Fruit fly (Drosophila melanogaster) whole organism, adult: Measurements from ENCODE around the gene nkd.

Experiments
- CG11617 ChIP-seq: fragments of 200-800 bp; sonication (Bioruptor generic); optimal IDR thresholded peaks from 2 replicates; lab custom pipeline; 2017; ENCODE audit warnings: mild to moderate bottlenecking, missing biosample characterization, missing genetic modification reagents, missing genetic modification characterization
- CG12768 ChIP-seq: fragments of 200-800 bp; sonication (Bioruptor generic); optimal IDR thresholded peaks from 2 replicates; lab custom pipeline; 2017; ENCODE audit warnings: missing biosample characterization, missing genetic modification characterization, mild to moderate bottlenecking, moderate library complexity, missing genetic modification reagents
- CG14711 ChIP-seq: fragments of 200-800 bp; sonication (Bioruptor generic); optimal IDR thresholded peaks from 2 replicates; lab custom pipeline; 2018; ENCODE audit warnings: missing biosample characterization, mild to moderate bottlenecking, missing genetic modification characterization, moderate library complexity
- CG1620 ChIP-seq: fragments of 200-800 bp; sonication (Bioruptor generic); optimal IDR thresholded peaks from 2 replicates; lab custom pipeline; 2016; ENCODE audit warnings: missing biosample characterization, missing genetic modification characterization
- CG33017 ChIP-seq: fragments of 200-800 bp; sonication (Bioruptor generic); optimal IDR thresholded peaks from 2 replicates; lab custom pipeline; 2018; ENCODE audit warnings: missing biosample characterization, mild to moderate bottlenecking, missing genetic modification characterization, moderate library complexity
- CG5204 ChIP-seq: fragments of 200-800 bp; sonication (Bioruptor generic); optimal IDR thresholded peaks from 2 replicates; lab custom pipeline; 2016; ENCODE audit warnings: missing biosample characterization, missing genetic modification characterization
- CG7045 ChIP-seq: fragments of 200-800 bp; sonication (Bioruptor generic); optimal IDR thresholded peaks from 2 replicates; lab custom pipeline; 2017; ENCODE audit warnings: missing biosample characterization, mild to moderate bottlenecking, missing genetic modification characterization
- CG7101 ChIP-seq: fragments of 200-800 bp; sonication (Bioruptor generic); optimal IDR thresholded peaks from 2 replicates; lab custom pipeline; 2018; ENCODE audit warnings: missing biosample characterization, mild to moderate bottlenecking, missing genetic modification characterization, moderate library complexity
- Clk ChIP-seq: fragments of 200-800 bp; sonication (Bioruptor generic); optimal IDR thresholded peaks from 2 replicates; lab custom pipeline; 2017; ENCODE audit warnings: missing biosample characterization, missing genetic modification characterization
- Crg-1 ChIP-seq: fragments of 200-800 bp; sonication (Bioruptor generic); optimal IDR thresholded peaks from 2 replicates; lab custom pipeline; 2016; ENCODE audit warnings: missing biosample characterization, missing genetic modification characterization
- Hr96 ChIP-seq: fragments of 200-800 bp; sonication (Bioruptor generic); optimal IDR thresholded peaks from 2 replicates; lab custom pipeline; 2016; ENCODE audit warnings: missing biosample characterization, missing genetic modification characterization
- Mnt ChIP-seq: fragments of 200-800 bp; sonication (Bioruptor generic); optimal IDR thresholded peaks from 2 replicates; lab custom pipeline; 2016; ENCODE audit warnings: missing biosample characterization, mild to moderate bottlenecking, missing genetic modification characterization
- bab1 ChIP-seq: fragments of 200-800 bp; sonication (Bioruptor generic); optimal IDR thresholded peaks from 3 replicates; lab custom pipeline; 2019; ENCODE audit warnings: missing biosample characterization, mild to moderate bottlenecking, missing genetic modification characterization, moderate library complexity
- cic ChIP-seq: fragments of 200-800 bp; sonication (Bioruptor generic); optimal IDR thresholded peaks from 2 replicates; lab custom pipeline; 2017; ENCODE audit warnings: missing biosample characterization, mild to moderate bottlenecking, missing genetic modification characterization, moderate library complexity
- cnc ChIP-seq, 2 experiments: fragments of >200 bp; optimal IDR thresholded peaks; 2 replicates each; lab custom pipeline; 2017
- kay ChIP-seq: fragments of 200-800 bp; sonication (Bioruptor generic); peaks from one replicate; lab custom pipeline; 2016; ENCODE audit warnings: missing biosample characterization, missing genetic modification characterization, borderline replicate concordance
- ovo ChIP-seq: fragments of 200-800 bp; sonication (Bioruptor generic); optimal IDR thresholded peaks from 2 replicates; lab custom pipeline; 2016; ENCODE audit warnings: missing biosample characterization, missing genetic modification characterization
- pad ChIP-seq: fragments of 200-800 bp; sonication (Bioruptor generic); optimal IDR thresholded peaks from 3 replicates; lab custom pipeline; 2017; ENCODE audit warnings: missing biosample characterization, missing genetic modification characterization, mild to moderate bottlenecking, moderate library complexity, missing genetic modification reagents
- tj ChIP-seq: fragments of 200-800 bp; sonication (Bioruptor generic); optimal IDR thresholded peaks from 3 replicates; lab custom pipeline; 2017; ENCODE audit warnings: missing biosample characterization, mild to moderate bottlenecking, missing genetic modification characterization, moderate library complexity
- toe ChIP-seq: fragments of 200-800 bp; sonication (Bioruptor generic); optimal IDR thresholded peaks from 2 replicates; lab custom pipeline; 2016; ENCODE audit warnings: missing biosample characterization, missing genetic modification characterization

Gene nkd

DNA sequence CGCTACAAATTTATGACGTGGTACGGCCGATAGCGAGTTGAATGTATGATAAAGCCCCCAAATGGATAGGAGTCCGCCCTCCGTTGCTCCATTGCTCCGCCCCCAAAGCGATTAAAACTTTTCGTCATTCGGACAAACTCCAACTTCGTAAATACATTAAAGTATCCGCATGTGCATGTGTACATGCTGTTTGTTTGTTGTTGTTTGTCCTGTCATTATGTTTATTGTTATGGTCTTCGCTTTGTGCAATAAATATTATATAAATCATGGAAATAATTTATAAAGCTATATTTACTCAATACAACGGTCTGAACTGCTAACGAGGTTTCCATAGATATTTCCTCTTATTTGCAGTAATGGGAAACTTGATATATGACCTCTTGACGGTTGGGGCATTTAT is 8.2 kb downstream of the nkd start:
- TF ChIP-seq ovo (GFP tag; lab: Kevin White, UChicago) (no peak), Clk (GFP tag; lab: Kevin White, UChicago) (no peak), pad (GFP tag; lab: Kevin White, UChicago) (no peak), CG33017 (no peak), CG14711 (tag; lab: Kevin White, UChicago) (no peak), CG1620 (GFP tag; lab: Kevin White, UChicago) (no peak), toe (GFP tag; lab: Kevin White, UChicago) (no peak), cnc (optimal IDR thresholded peaks at IDR 0.05; lab: Kevin White, UChicago) (no peak), CG7045 (GFP tag; lab: Kevin White, UChicago) (no peak), Hr96 (GFP tag; lab: Kevin White, UChicago) (no peak), bab1 (GFP tag; lab: Kevin White, UChicago) (no peak), kay (GFP tag; lab: Kevin White, UChicago) (no peak), tj (GFP tag; lab: Kevin White, UChicago) (no peak), Mnt (no peak), Crg-1 (GFP tag; lab: Kevin White, UChicago) (no peak), CG12768 (no peak)

dm6 chr3L:19036119-19036518 is 9.1 kb downstream of the nkd start:
- TF ChIP-seq CG11617 (GFP tag; lab: Kevin White, UChicago) (no peak), Clk (GFP tag; lab: Kevin White, UChicago) (no peak), tj (GFP tag; lab: Kevin White, UChicago) (no peak), Hr96 (GFP tag; lab: Kevin White, UChicago) (no peak), CG12768 (no peak), CG5204 (GFP tag; lab: Kevin White, UChicago) (no peak)

DNA sequence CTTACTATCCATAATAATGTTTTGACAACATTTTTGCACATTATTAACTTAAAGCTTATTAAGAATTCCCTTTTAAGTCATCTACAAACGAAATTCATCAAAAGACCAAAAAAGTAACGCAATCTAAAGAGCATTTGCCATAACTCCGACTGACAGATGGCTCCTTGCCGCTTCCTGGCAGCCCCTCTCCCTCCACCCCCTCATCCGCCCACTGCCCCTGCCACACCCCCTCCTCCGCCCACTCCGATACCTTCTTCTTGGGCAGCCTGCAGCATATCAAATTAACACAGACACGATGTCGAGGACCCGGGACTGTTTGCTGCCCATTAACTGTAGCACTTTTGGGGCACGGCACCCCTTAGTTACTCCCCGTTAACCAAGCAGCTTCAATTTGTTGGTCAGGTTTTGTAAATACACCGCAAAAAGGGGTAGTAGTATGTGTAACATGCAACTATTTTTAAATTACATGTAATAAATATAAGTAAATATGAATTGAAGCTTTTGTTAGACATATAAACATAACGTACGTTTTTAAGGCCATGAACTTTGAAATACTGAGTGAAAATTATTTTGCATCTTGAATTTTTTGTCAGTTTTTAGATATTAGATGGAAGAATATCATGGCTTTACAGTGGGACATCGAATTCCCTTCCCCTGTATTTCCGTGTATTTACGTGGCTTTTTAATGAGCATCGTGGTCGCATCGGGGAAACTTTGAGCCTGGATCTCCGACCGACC is 9.9 kb downstream of the nkd start:
- TF ChIP-seq Crg-1 (GFP tag; lab: Kevin White, UChicago) (no peak), CG5204 (GFP tag; lab: Kevin White, UChicago) (no peak), CG11617 (GFP tag; lab: Kevin White, UChicago) (no peak), Hr96 (GFP tag; lab: Kevin White, UChicago) (no peak), CG33017 (no peak), pad (GFP tag; lab: Kevin White, UChicago) (no peak), Clk (GFP tag; lab: Kevin White, UChicago) (no peak), toe (GFP tag; lab: Kevin White, UChicago) (no peak), CG7045 (GFP tag; lab: Kevin White, UChicago) (no peak), ovo (GFP tag; lab: Kevin White, UChicago) (no peak), bab1 (GFP tag; lab: Kevin White, UChicago) (no peak), kay (GFP tag; lab: Kevin White, UChicago) (no peak), tj (GFP tag; lab: Kevin White, UChicago) (no peak)

DNA sequence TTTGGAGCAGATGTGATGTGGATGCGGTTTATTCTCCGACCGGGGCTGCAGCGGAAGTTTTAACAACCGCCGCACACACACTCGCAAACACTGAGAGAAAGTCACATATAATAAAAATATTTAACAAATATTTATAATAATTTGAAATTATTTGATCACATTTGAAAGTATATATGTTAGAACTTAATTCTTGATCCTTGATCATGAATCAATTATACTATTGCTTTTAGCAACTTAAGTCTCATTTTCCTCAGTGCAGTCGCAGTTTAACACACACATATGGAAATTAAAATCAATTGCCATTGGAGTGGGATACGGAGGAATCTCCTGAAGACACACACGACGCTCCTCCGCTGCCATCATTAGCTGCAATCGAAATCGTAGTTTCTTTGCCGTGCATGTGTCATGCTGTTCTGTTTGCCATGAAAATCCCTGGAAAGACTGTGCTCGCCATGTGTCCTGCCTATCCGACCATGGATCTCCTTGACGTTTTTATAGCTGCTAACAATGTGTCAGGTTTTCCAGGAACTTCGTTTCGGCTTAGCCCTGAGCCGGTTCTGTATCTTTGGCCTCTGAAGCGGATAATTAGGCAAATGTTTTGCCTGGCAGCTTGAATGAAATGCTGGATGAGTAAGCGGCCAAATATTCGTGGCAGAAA is 12.0 kb downstream of the nkd start:
- TF ChIP-seq CG33017 (no peak), cic (GFP tag; lab: Kevin White, UChicago) (no peak), CG12768 (no peak), toe (GFP tag; lab: Kevin White, UChicago) (no peak), ovo (GFP tag; lab: Kevin White, UChicago) (no peak), Crg-1 (GFP tag; lab: Kevin White, UChicago) (no peak), CG7045 (GFP tag; lab: Kevin White, UChicago) (no peak), kay (GFP tag; lab: Kevin White, UChicago) (no peak)

- no peak for TF ChIP-seq CG7045 (GFP tag; lab: Kevin White, UChicago)
- no peak for TF ChIP-seq pad (GFP tag; lab: Kevin White, UChicago)
- TF ChIP-seq Clk (GFP tag; lab: Kevin White, UChicago), result no peak
- TF ChIP-seq ovo (GFP tag; lab: Kevin White, UChicago), result no peak
- TF ChIP-seq cic (GFP tag; lab: Kevin White, UChicago), result no peak
- no peak for TF ChIP-seq kay (GFP tag; lab: Kevin White, UChicago)
- TF ChIP-seq CG33017, result no peak
- no peak for TF ChIP-seq CG12768
- no peak for TF ChIP-seq bab1 (GFP tag; lab: Kevin White, UChicago)
- no peak for TF ChIP-seq toe (GFP tag; lab: Kevin White, UChicago)
- no peak for TF ChIP-seq tj (GFP tag; lab: Kevin White, UChicago)
- no peak for TF ChIP-seq CG5204 (GFP tag; lab: Kevin White, UChicago)
- no peak for TF ChIP-seq CG11617 (GFP tag; lab: Kevin White, UChicago)
Measured at dm6 chr3L:19032676-19033075, 12.6 kb downstream of the nkd start.

DNA sequence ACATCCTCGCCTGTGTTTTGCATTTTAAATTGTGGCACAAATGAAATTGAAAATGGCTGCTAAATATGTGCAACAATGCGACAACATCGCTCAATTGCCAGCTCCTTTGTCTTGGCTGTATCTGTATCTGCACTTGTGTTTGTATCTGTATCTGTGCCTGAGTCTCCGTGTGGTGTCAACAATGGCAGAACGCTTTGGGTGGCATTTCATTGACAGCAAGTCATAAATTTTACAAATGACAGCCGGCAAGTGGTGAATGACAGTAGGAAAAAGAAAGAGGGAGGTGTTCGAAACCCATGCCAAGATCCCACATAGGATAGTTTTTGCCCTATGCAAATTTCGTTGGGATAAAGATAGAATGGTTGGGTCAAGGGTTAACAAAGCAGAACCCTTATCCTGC is 13.4 kb downstream of the nkd start:
- TF ChIP-seq CG5204 (GFP tag; lab: Kevin White, UChicago) (no peak), bab1 (GFP tag; lab: Kevin White, UChicago) (no peak), Hr96 (GFP tag; lab: Kevin White, UChicago) (no peak), CG7045 (GFP tag; lab: Kevin White, UChicago) (no peak), Crg-1 (GFP tag; lab: Kevin White, UChicago) (no peak), CG33017 (no peak), cic (GFP tag; lab: Kevin White, UChicago) (no peak), pad (GFP tag; lab: Kevin White, UChicago) (no peak), tj (GFP tag; lab: Kevin White, UChicago) (no peak), CG7101 (no peak), Mnt (no peak), CG12768 (no peak), Clk (GFP tag; lab: Kevin White, UChicago) (no peak), CG11617 (GFP tag; lab: Kevin White, UChicago) (no peak), toe (GFP tag; lab: Kevin White, UChicago) (no peak), CG1620 (GFP tag; lab: Kevin White, UChicago) (no peak), kay (GFP tag; lab: Kevin White, UChicago) (no peak), ovo (GFP tag; lab: Kevin White, UChicago) (no peak), CG14711 (tag; lab: Kevin White, UChicago) (no peak)
